Fruit fly (Drosophila melanogaster) Kc167 (cell line): ENCODE results near the gene stg1.

Experiments
- Myc ChIP-seq: fragments of >200 bp; optimal IDR thresholded peaks from 2 replicates; lab custom pipeline; 2017; ENCODE audit warnings: missing external identifiers
- Sin3A ChIP-seq: fragments of >200 bp; optimal IDR thresholded peaks from 2 replicates; lab custom pipeline; 2018; ENCODE audit warnings: missing external identifiers
- h ChIP-seq: fragments of >200 bp; optimal IDR thresholded peaks from 3 replicates; lab custom pipeline; 2018; ENCODE audit warnings: missing external identifiers
- insv ChIP-seq: fragments of >200 bp; optimal IDR thresholded peaks from 3 replicates; lab custom pipeline; 2018; ENCODE audit warnings: missing external identifiers
- psq ChIP-seq: fragments of >200 bp; optimal IDR thresholded peaks from 2 replicates; lab custom pipeline; 2017; ENCODE audit warnings: missing external identifiers
- ttk ChIP-seq: sonication (Bioruptor generic); optimal IDR thresholded peaks from 2 replicates; lab custom pipeline; 2017; ENCODE audit warnings: missing external identifiers

stg1 gene

DNA sequence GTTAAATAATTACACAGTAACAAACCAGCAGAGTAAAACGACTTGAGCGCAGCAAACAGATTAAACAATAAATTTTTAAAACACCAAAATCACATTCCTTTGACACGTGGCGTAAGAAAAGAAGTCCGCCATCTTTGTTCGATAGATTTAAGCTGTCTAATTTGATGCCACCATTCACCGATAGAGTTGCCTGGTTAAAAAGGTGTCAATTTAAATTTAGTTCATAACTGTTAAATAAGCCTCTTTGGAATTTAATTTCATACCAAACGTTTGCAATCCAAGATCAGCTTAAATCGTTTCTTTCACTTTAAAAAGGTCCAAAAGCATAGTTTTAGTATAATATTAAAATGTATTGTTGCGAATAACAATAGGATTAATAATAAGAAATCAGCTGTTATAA, 8.5 kb downstream of the stg1 start, which contains the start of gene CG15446:
Gene CG15446 (minus strand): TSS at position 101 of the 400 bp plus-strand sequence.
- TF ChIP-seq psq (lab: Kevin White, UChicago) (no peak), insv (lab: Kevin White, UChicago) (no peak), h (no peak), Myc (lab: Kevin White, UChicago) (no peak), Sin3A (lab: Kevin White, UChicago) (no peak), ttk (lab: Kevin White, UChicago) (no peak)

DNA sequence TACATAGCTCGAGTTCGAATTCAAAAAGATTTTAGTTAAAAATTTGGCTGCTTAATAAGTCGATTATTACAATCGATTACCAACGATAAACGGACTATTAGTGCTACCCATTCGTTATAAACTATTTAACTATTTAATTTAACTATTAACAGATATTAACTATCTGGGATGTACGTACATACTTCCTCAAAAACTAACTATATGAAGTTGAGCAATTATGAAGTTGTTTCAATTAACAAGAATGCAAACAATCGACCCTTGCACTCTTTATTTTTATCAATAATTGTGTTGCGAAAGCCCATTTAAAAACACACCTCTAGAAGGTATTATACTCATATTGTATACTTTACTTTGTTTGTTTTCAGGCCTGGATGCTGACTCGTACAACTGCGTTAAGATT, 12.6 kb downstream of the stg1 start, which contains the start of gene CG1503:
Gene CG1503 (minus strand): TSS at position 101 of the 400 bp plus-strand sequence.
- TF ChIP-seq h = no peak
- TF ChIP-seq Myc (lab: Kevin White, UChicago) = no peak
- TF ChIP-seq psq (lab: Kevin White, UChicago) = no peak
- TF ChIP-seq insv (lab: Kevin White, UChicago) = no peak
- no peak for TF ChIP-seq Sin3A (lab: Kevin White, UChicago)
- TF ChIP-seq ttk (lab: Kevin White, UChicago) = no peak

DNA sequence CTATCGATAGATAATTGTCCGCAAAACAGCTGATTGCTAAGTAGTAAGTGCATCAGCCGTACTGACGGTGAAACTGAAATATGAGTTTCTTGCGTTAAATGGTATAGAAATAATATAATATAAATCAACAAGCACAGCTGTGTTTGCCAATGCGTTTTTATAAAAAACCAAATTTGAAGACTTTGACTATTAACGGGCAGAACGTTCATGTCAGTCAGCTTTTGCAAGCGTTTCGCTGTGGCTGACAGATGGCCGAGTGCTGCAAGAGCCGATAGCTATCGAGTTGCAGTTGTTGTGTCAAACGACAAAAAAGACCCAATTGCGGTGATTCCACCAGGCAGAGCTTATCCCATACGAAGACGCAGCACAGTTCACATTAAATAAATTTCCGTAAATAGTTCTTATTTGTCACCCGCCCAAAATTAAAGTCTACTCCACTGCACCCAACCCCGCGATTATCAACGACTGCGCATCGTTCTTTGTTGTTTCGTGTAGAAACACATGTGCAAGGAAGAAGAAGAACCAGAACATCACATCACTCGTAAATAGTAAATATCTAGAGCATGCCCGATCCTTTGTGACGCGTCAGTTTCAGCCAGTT, 23.3 kb downstream of the stg1 start, which contains the start of the genes unc and CG15445:
Gene unc (minus strand): TSS at position 51 of the 601 bp plus-strand sequence.
Gene CG15445 (plus strand): TSS at position 296 of the 601 bp plus-strand sequence.
- no peak for TF ChIP-seq ttk (lab: Kevin White, UChicago)
- no peak for TF ChIP-seq psq (lab: Kevin White, UChicago)
- no peak for TF ChIP-seq h
- TF ChIP-seq Myc (lab: Kevin White, UChicago) = no peak
- no peak for TF ChIP-seq Sin3A (lab: Kevin White, UChicago)
- TF ChIP-seq insv (lab: Kevin White, UChicago) = no peak

DNA sequence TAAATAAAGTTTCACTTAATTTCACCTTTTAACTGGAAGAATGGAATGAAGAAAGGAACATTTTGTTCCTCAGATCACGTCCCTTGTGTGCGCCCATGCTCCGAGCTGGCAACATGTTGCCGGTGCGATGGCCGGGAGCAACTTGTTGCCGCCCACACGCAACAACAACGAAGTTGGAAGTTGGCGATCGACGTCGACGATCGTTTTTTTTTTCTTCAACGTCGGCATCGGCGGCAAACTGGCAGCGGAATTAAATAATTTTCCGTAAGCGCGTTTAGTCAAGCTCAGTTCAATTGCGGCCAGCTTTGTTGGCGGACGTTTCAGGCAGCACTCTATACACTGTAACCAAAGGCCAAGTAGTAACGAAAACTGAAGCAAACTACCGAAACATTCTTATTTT, 29.9 kb downstream of the stg1 start, which contains the start of gene ldd:
Gene ldd (plus strand): TSS at position 136 of the 400 bp plus-strand sequence.
- no peak for TF ChIP-seq h
- no peak for TF ChIP-seq Sin3A (lab: Kevin White, UChicago)
- TF ChIP-seq insv (lab: Kevin White, UChicago) = no peak
- TF ChIP-seq ttk (lab: Kevin White, UChicago) = no peak
- no peak for TF ChIP-seq psq (lab: Kevin White, UChicago)
- no peak for TF ChIP-seq Myc (lab: Kevin White, UChicago)

DNA sequence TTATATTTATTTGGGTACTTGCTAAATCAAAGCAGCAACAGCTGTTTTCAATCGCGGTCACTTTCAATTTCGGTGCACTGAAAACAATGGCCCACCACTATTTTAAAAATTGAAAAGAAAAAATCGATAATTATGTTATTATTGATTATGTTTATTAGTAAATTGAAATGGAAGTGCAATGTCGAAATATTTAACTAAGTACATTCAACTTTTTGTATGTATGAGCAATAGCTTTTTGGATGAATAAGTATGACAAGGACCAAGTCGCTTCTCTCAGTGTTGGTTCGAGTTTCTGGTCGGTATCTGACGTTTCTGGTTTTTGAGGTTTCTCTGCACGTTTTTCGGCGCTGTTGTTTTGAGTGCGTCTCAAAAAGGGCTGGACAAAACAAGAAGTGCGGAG, 30.5 kb downstream of the stg1 start:
- no peak for TF ChIP-seq Myc (lab: Kevin White, UChicago)
- TF ChIP-seq psq (lab: Kevin White, UChicago) = no peak
- no peak for TF ChIP-seq insv (lab: Kevin White, UChicago)
- TF ChIP-seq ttk (lab: Kevin White, UChicago) = no peak
- no peak for TF ChIP-seq Sin3A (lab: Kevin White, UChicago)
- no peak for TF ChIP-seq h

DNA sequence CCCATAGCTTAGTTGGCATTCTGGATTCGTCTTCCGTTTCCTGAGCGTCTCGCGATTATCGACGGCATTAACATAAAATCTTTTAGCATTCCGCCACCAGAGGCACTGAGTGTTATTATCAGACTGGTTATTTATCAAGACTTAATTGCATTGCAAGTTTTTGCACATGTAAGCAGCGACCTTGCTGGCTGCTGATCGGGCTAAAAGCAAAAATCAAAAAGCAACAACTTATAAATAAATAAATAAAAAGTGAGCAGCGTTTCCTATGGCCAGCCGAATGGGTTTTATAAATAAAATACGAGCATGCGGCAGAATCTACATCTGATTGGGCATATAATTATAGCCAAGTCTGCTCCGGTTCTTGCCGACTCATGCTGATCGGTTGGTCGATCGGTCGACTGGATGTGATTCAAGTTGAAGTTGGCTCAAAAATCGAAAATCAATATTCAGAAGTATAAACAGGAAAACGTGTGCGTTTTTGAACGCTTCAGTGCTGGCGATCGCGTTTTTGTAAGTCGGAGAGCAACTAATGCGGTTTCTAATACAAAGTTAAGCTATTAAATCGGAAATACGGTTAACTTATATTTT, 32.4 kb downstream of the stg1 start:
- TF ChIP-seq ttk (lab: Kevin White, UChicago) = no peak

DNA sequence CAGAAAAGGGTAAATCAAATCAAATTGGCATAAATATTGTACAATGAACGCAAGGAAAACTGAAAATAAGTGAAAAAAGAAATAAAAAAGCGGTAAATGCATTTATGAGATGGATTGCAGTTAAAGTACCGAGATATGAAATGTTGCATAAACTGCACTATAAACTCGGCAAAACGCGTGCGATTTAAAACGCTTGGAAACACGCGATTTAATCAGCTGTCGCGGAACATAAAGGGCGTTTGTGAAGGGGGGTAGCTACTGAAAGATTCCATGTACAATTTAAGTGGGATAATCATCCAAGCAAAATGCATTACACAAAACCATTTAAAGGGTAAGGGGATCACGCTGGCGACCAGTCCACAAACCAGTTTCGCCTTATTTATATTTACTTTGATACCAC, 33.1 kb downstream of the stg1 start:
- no peak for TF ChIP-seq Myc (lab: Kevin White, UChicago)
- no peak for TF ChIP-seq Sin3A (lab: Kevin White, UChicago)
- no peak for TF ChIP-seq ttk (lab: Kevin White, UChicago)
- no peak for TF ChIP-seq h
- TF ChIP-seq psq (lab: Kevin White, UChicago) = no peak
- TF ChIP-seq insv (lab: Kevin White, UChicago) = no peak

DNA sequence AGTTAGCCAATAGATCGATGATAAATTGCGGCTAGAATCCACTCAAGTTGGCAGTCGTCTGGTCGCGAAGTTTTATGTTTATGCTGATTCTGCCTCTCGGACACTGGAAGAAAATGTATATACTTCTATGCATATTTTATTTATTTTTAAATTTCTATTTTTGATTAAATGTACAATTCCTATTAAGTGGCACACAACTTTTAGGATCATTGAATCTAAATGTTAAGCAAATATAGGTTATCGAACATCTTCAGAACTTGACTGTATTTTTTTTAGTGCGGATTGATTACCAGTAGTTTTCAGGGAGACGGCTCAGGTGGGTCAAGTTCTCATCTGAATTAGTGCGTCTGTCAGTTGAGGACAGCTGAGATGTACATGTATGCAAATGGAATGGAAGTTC, 33.6 kb downstream of the stg1 start:
- no peak for TF ChIP-seq ttk (lab: Kevin White, UChicago)
- TF ChIP-seq psq (lab: Kevin White, UChicago) = no peak
- no peak for TF ChIP-seq h
- no peak for TF ChIP-seq Myc (lab: Kevin White, UChicago)
- TF ChIP-seq insv (lab: Kevin White, UChicago) = no peak
- no peak for TF ChIP-seq Sin3A (lab: Kevin White, UChicago)

DNA sequence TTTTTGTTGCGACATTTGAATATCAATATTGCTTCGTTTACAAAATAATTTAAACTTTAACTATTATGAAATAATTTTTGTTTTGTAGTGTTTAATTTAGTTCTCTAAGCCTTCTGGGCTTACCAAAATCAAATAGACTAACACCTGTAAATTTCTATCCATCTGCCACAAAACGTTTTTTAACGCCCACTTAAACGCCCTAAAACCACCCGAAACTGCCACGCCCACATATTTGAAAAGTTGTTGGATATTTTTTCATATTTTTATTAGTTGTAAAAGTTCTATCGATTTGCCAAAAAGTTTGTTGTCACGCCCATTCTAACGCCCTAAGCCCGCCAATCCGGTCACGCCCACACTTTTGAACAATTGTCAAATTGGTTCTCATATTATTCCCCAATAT, 53.3 kb downstream of the stg1 start, which contains the start of gene CG45154:
Gene CG45154 (minus strand): TSS at position 101 of the 400 bp plus-strand sequence.
- no peak for TF ChIP-seq Myc (lab: Kevin White, UChicago)
- no peak for TF ChIP-seq insv (lab: Kevin White, UChicago)
